Worm (Caenorhabditis elegans) whole organism, L4 larva: Measurements from ENCODE around the gene Y54F10AR.1.

Experiments
- D1046.2 ChIP-seq: fragments of 200-800 bp; sonication (Bioruptor generic); IDR thresholded peaks from 2 replicates; pipeline ENCODE4 v1.3.6; 2022; ENCODE audit warnings: missing genetic modification characterization, missing compliant biosample characterization
- F44E2.7 ChIP-seq: fragments of 200-800 bp; sonication (Bioruptor generic); IDR thresholded peaks from 2 replicates; pipeline ENCODE4 v2.1.2; 2022; ENCODE audit warnings: missing genetic modification characterization, missing compliant biosample characterization
- T20F7.1 ChIP-seq: fragments of 200-800 bp; sonication (Bioruptor generic); optimal IDR thresholded peaks from 2 replicates; lab custom pipeline; 2018; ENCODE audit warnings: mild to moderate bottlenecking, missing genetic modification characterization, missing compliant biosample characterization
- T26A8.4 ChIP-seq: fragments of 200-800 bp; sonication (Bioruptor generic); IDR thresholded peaks from 2 replicates; pipeline ENCODE4 v1.3.6; 2022; ENCODE audit warnings: missing genetic modification characterization, missing compliant biosample characterization
- Y105C5A.15 ChIP-seq: fragments of 200-800 bp; sonication (Bioruptor generic); IDR thresholded peaks from 2 replicates; pipeline ENCODE4 v1.3.6; 2022; ENCODE audit warnings: missing genetic modification characterization, missing compliant biosample characterization
- Y5F2A.4 ChIP-seq: fragments of 200-800 bp; sonication (Bioruptor generic); optimal IDR thresholded peaks from 2 replicates; lab custom pipeline; 2018; ENCODE audit warnings: mild to moderate bottlenecking, missing genetic modification characterization, missing compliant biosample characterization
- ZK337.2 ChIP-seq: fragments of 200-800 bp; sonication (Bioruptor generic); IDR thresholded peaks from 2 replicates; pipeline ENCODE4 v1.3.6; 2022; ENCODE audit warnings: missing genetic modification reagents, missing genetic modification characterization, missing compliant biosample characterization
- aha-1 ChIP-seq: fragments of 150-350 bp; peaks from one replicate; lab custom pipeline; 2014; ENCODE audit warnings: missing biosample characterization, missing genetic modification characterization
- ama-1 ChIP-seq: fragments of 150-350 bp; optimal IDR thresholded peaks from 2 replicates; lab custom pipeline; 2014; ENCODE audit warnings: inconsistent platforms, mixed read lengths
- ceh-20 ChIP-seq: fragments of 200-800 bp; sonication (Bioruptor generic); IDR thresholded peaks from 2 replicates; pipeline ENCODE4 v1.3.6; 2022; ENCODE audit warnings: missing genetic modification reagents, missing genetic modification characterization, missing compliant biosample characterization
- ceh-28 ChIP-seq: fragments of 150-350 bp; optimal IDR thresholded peaks from 2 replicates; lab custom pipeline; 2014; ENCODE audit warnings: missing biosample characterization, missing genetic modification reagents, missing genetic modification characterization
- ceh-32 ChIP-seq: sonication (generic microtip); optimal IDR thresholded peaks from 2 replicates; lab custom pipeline; 2016; ENCODE audit warnings: mild to moderate bottlenecking, missing genetic modification characterization, missing compliant biosample characterization; ENCODE audit not compliant: poor library complexity
- ceh-62 ChIP-seq: sonication (generic microtip); optimal IDR thresholded peaks from 2 replicates; lab custom pipeline; 2017; ENCODE audit warnings: missing biosample characterization, missing genetic modification characterization
- ces-1 ChIP-seq: fragments of 150-350 bp; sonication (generic microtip); optimal IDR thresholded peaks from 4 replicates; lab custom pipeline; 2014; ENCODE audit warnings: missing biosample characterization, missing genetic modification reagents, missing genetic modification characterization
- cey-2 ChIP-seq: sonication (generic microtip); optimal IDR thresholded peaks from 3 replicates; lab custom pipeline; 2017; ENCODE audit warnings: missing genetic modification characterization, mild to moderate bottlenecking, missing compliant biosample characterization, antibody characterized with exemption, borderline replicate concordance; ENCODE audit not compliant: insufficient read depth
- dmd-8 ChIP-seq: fragments of 200-800 bp; sonication (Bioruptor generic); IDR thresholded peaks from 2 replicates; pipeline ENCODE4 v1.3.6; 2022; ENCODE audit warnings: missing genetic modification characterization, missing compliant biosample characterization
- dpl-1 ChIP-seq: fragments of 150-350 bp; optimal IDR thresholded peaks from 2 replicates; lab custom pipeline; 2014; ENCODE audit warnings: missing biosample characterization, missing genetic modification reagents, missing genetic modification characterization
- duxl-1 ChIP-seq: sonication (generic microtip); optimal IDR thresholded peaks from 2 replicates; lab custom pipeline; 2016; ENCODE audit warnings: mild to moderate bottlenecking, missing genetic modification characterization, moderate library complexity, missing compliant biosample characterization; ENCODE audit not compliant: poor library complexity
- egl-43 ChIP-seq: fragments of 200-800 bp; sonication (Bioruptor generic); IDR thresholded peaks from 2 replicates; pipeline ENCODE4 v1.3.6; 2022; ENCODE audit warnings: missing genetic modification reagents, missing genetic modification characterization, missing compliant biosample characterization
- fkh-10 ChIP-seq: fragments of 150-350 bp; optimal IDR thresholded peaks from 2 replicates; lab custom pipeline; 2014; ENCODE audit warnings: missing biosample characterization, missing genetic modification reagents, missing genetic modification characterization
- hmg-1.1 ChIP-seq: fragments of 200-800 bp; sonication (Bioruptor generic); IDR thresholded peaks from 2 replicates; pipeline ENCODE4 v1.3.6; 2022; ENCODE audit warnings: missing genetic modification reagents, missing genetic modification characterization, missing compliant biosample characterization
- lin-13 ChIP-seq: fragments of 150-350 bp; optimal IDR thresholded peaks from 2 replicates; lab custom pipeline; 2014; ENCODE audit warnings: missing biosample characterization, missing genetic modification reagents, missing genetic modification characterization
- lir-3 ChIP-seq: sonication (generic microtip); optimal IDR thresholded peaks from 2 replicates; lab custom pipeline; 2016; ENCODE audit warnings: mild to moderate bottlenecking, missing genetic modification characterization, missing compliant biosample characterization
- mdl-1 ChIP-seq, 2 experiments: fragments of 150-350 bp in 1 of 2; sonication (generic microtip) in 1 of 2; optimal IDR thresholded peaks; 2 replicates each; lab custom pipeline; 2014 to 2017; ENCODE audit warnings: missing biosample characterization in 2 of 2, missing genetic modification characterization in 2 of 2
- mep-1 ChIP-seq: fragments of 150-350 bp; sonication (generic microtip); optimal IDR thresholded peaks from 3 replicates; lab custom pipeline; 2014; ENCODE audit warnings: missing biosample characterization, missing genetic modification characterization
- mes-2 ChIP-seq: sonication (generic microtip); optimal IDR thresholded peaks from 2 replicates; lab custom pipeline; 2016; ENCODE audit warnings: missing genotype, mild to moderate bottlenecking, missing genetic modification characterization, missing compliant biosample characterization; ENCODE audit not compliant: poor library complexity, severe bottlenecking
- mxl-2 ChIP-seq: fragments of 200-800 bp; sonication (Bioruptor generic); conservative IDR thresholded peaks from 2 replicates; pipeline ENCODE4 v1.3.6; 2022; ENCODE audit warnings: missing genetic modification reagents, missing genetic modification characterization, missing compliant biosample characterization
- nhr-111 ChIP-seq: fragments of 200-800 bp; sonication (Bioruptor generic); optimal IDR thresholded peaks from 2 replicates; lab custom pipeline; 2018; ENCODE audit warnings: mild to moderate bottlenecking, missing genetic modification characterization, missing compliant biosample characterization
- nhr-237 ChIP-seq: sonication (generic microtip); optimal IDR thresholded peaks from 2 replicates; lab custom pipeline; 2017; ENCODE audit warnings: missing biosample characterization, missing genetic modification characterization
- nhr-48 ChIP-seq: sonication (generic microtip); optimal IDR thresholded peaks from 2 replicates; lab custom pipeline; 2016; ENCODE audit warnings: mild to moderate bottlenecking, missing genetic modification characterization, missing compliant biosample characterization
- nhr-6 ChIP-seq: fragments of 150-350 bp; optimal IDR thresholded peaks from 2 replicates; lab custom pipeline; 2014; ENCODE audit warnings: missing biosample characterization, missing genetic modification characterization
- nhr-76 ChIP-seq: fragments of 150-350 bp; optimal IDR thresholded peaks from 2 replicates; lab custom pipeline; 2014; ENCODE audit warnings: missing biosample characterization, missing genetic modification characterization
- nhr-77 ChIP-seq: fragments of 150-350 bp; optimal IDR thresholded peaks from 2 replicates; lab custom pipeline; 2014; ENCODE audit warnings: missing biosample characterization, missing genetic modification characterization
- rbr-2 ChIP-seq: sonication (generic microtip); optimal IDR thresholded peaks from 2 replicates; lab custom pipeline; 2016; ENCODE audit warnings: missing genotype, missing genetic modification characterization, missing compliant biosample characterization
- saeg-2 ChIP-seq: fragments of 200-800 bp; sonication (Bioruptor generic); IDR thresholded peaks from 2 replicates; pipeline ENCODE4 v1.3.6; 2022; ENCODE audit warnings: missing genetic modification reagents, missing genetic modification characterization, missing compliant biosample characterization
- sdz-12 ChIP-seq: fragments of 200-800 bp; sonication (Bioruptor generic); optimal IDR thresholded peaks from 2 replicates; lab custom pipeline; 2018; ENCODE audit warnings: mild to moderate bottlenecking, missing genetic modification characterization, missing compliant biosample characterization
- skn-1 ChIP-seq: fragments of 150-350 bp; optimal IDR thresholded peaks from 2 replicates; lab custom pipeline; 2014; ENCODE audit warnings: missing biosample characterization, missing genetic modification characterization
- snpc-1.2 ChIP-seq: fragments of 200-800 bp; sonication (Bioruptor generic); IDR thresholded peaks from 2 replicates; pipeline ENCODE4 v1.3.6; 2022; ENCODE audit warnings: missing genetic modification reagents, missing genetic modification characterization, missing compliant biosample characterization
- snpc-4 ChIP-seq: fragments of 150-350 bp; optimal IDR thresholded peaks from 2 replicates; lab custom pipeline; 2014; ENCODE audit warnings: missing biosample characterization, missing genetic modification characterization
- spr-1 ChIP-seq: sonication (generic microtip); optimal IDR thresholded peaks from 2 replicates; lab custom pipeline; 2016; ENCODE audit warnings: mild to moderate bottlenecking, missing genetic modification characterization, missing compliant biosample characterization
- unc-130 ChIP-seq: sonication (generic microtip); optimal IDR thresholded peaks from 2 replicates; lab custom pipeline; 2016; ENCODE audit warnings: missing genetic modification reagents, missing genetic modification characterization, missing compliant biosample characterization
- zag-1 ChIP-seq: fragments of 150-350 bp; optimal IDR thresholded peaks from 2 replicates; lab custom pipeline; 2014; ENCODE audit warnings: missing biosample characterization, missing genetic modification characterization
- zfp-3 ChIP-seq: fragments of 200-800 bp; sonication (Bioruptor generic); conservative IDR thresholded peaks from 2 replicates; pipeline ENCODE4 v1.3.6; 2022; ENCODE audit warnings: missing genetic modification reagents, missing genetic modification characterization, missing compliant biosample characterization
- zip-11 ChIP-seq: fragments of 200-800 bp; sonication (Bioruptor generic); IDR thresholded peaks from 2 replicates; pipeline ENCODE4 v1.3.6; 2022; ENCODE audit warnings: missing genetic modification characterization, missing compliant biosample characterization
- zip-2 ChIP-seq: fragments of 150-350 bp; optimal IDR thresholded peaks from 2 replicates; lab custom pipeline; 2014; ENCODE audit warnings: missing biosample characterization, missing genetic modification characterization
- ztf-7 ChIP-seq: fragments of 150-350 bp; optimal IDR thresholded peaks from 2 replicates; lab custom pipeline; 2014; ENCODE audit warnings: missing biosample characterization, missing genetic modification characterization

Gene Y54F10AR.1

ce11 chrIII:2598491-2599065 is 23.1 kb upstream of the Y54F10AR.1 start (continued):
- TF ChIP-seq zag-1 (tag; lab: Kevin White, UChicago) (no peak), dmd-8 (GFP tag; lab: Robert Waterston, UW) (no peak), skn-1 (no peak), sdz-12 (GFP tag; lab: Kevin White, UChicago) (no peak), cey-2 (no peak), nhr-6 (tag; lab: Kevin White, UChicago) (no peak), ama-1 (lab: Kevin White, UChicago) (no peak), D1046.2 (GFP tag; lab: Robert Waterston, UW) (no peak), mdl-1 (tag; optimal IDR thresholded peaks at IDR 0.05; lab: Kevin White, UChicago) (no peak), ceh-62 (no peak)

DNA sequence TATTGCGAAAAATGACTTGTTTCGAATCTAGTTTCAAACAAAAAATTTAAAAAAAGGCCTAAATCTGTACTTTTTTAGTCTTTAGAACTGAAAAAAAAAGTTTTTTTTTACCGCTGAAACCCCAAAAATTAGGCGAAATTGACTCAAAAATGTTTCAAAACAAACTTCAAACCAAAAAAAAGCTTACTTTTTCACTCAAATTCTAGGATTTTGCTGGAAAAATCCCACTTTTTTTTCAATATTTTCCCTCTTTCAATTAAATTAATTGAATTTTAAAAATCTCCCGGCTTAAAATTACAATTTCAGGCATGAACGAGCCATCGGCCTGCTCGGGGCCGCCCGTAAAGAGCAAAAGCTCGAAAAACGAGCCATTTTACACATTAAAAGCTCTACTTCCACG is 22.3 kb upstream of the Y54F10AR.1 start, which contains the start of gene mdt-19:
TSS of gene mdt-19 (plus strand) at position 301 of the 400 bp plus-strand sequence.
- no peak for TF ChIP-seq ZK337.2 (GFP tag; lab: Robert Waterston, UW)
- no peak for TF ChIP-seq nhr-77 (tag; lab: Kevin White, UChicago)
- no peak for TF ChIP-seq mdl-1 (tag; optimal IDR thresholded peaks at IDR 0.05; lab: Kevin White, UChicago)
- TF ChIP-seq ceh-28 (tag; lab: Kevin White, UChicago) = no peak
- TF ChIP-seq Y105C5A.15 = no peak

ce11 chrIII:2596984-2597454 is 21.5 kb upstream of the Y54F10AR.1 start, which contains the start of gene apb-1:
TSS of gene apb-1 (minus strand) at chrIII:2597034.
- TF ChIP-seq nhr-76 (tag; lab: Kevin White, UChicago) (no peak), mes-2 (tag; lab: Kevin White, UChicago) (no peak), zip-11 (GFP tag; lab: Robert Waterston, UW) (no peak), hmg-1.1 (GFP tag; lab: Robert Waterston, UW) (peak; percentile 88), unc-130 (GFP tag; lab: Kevin White, UChicago) (peak; percentile 44), nhr-111 (GFP tag; lab: Kevin White, UChicago) (no peak), F44E2.7 (no peak), ceh-28 (tag; lab: Kevin White, UChicago) (peak; percentile 40), T26A8.4 (GFP tag; lab: Robert Waterston, UW) (no peak), ces-1 (GFP tag; lab: Kevin White, UChicago) (peak; percentile 84), egl-43 (GFP tag; lab: Robert Waterston, UW) (peak; percentile 88), spr-1 (tag; lab: Kevin White, UChicago) (peak; percentile 90), ceh-20 (GFP tag; lab: Robert Waterston, UW) (peak; percentile 71; the same call in 1 of the 2 replicates), lir-3 (no peak), nhr-237 (no peak), sdz-12 (GFP tag; lab: Kevin White, UChicago) (no peak), zfp-3 (GFP tag; lab: Robert Waterston, UW) (peak; percentile 43; the same call in 1 of the 2 replicates), snpc-1.2 (GFP tag; lab: Robert Waterston, UW) (no peak), ztf-7 (tag; lab: Kevin White, UChicago) (peak; percentile 83), skn-1 (no peak), mep-1 (peak; percentile 95), zip-2 (tag; lab: Kevin White, UChicago) (peak; percentile 28), ceh-32 (tag; lab: Kevin White, UChicago) (peak; percentile 47), lin-13 (GFP tag; lab: Kevin White, UChicago) (peak; percentile 65), nhr-48 (tag; lab: Kevin White, UChicago) (peak; percentile 57), zag-1 (tag; lab: Kevin White, UChicago) (no peak), ZK337.2 (GFP tag; lab: Robert Waterston, UW) (no peak), mxl-2 (GFP tag; lab: Robert Waterston, UW) (no peak), dpl-1 (GFP tag; lab: Kevin White, UChicago) (peak; percentile 88), snpc-4 (tag; lab: Kevin White, UChicago) (no peak), aha-1 (tag; lab: Kevin White, UChicago) (peak; percentile 44), ama-1 (lab: Kevin White, UChicago) (peak; percentile 69), T20F7.1 (GFP tag; lab: Kevin White, UChicago) (peak; percentile 78), Y5F2A.4 (GFP tag; lab: Kevin White, UChicago) (peak; percentile 50), fkh-10 (GFP tag; lab: Kevin White, UChicago) (peak; percentile 95), duxl-1 (tag; lab: Kevin White, UChicago) (peak; percentile 67), rbr-2 (tag; lab: Kevin White, UChicago) (peak; percentile 95), ceh-62 (no peak), saeg-2 (GFP tag; lab: Robert Waterston, UW) (0 out of 2 replicates have a peak, but pooled peaks have one; percentile 57)
